Worm (Caenorhabditis elegans): ENCODE data around the gene bkip-1.

ce11 chrII:14118391-14118790, 17.3 kb downstream of the bkip-1 start:
- TF ChIP-seq ztf-11 (tag; optimal IDR thresholded peaks at IDR 0.05) (no peak), aha-1 (tag) (no peak), fkh-10 (GFP tag; optimal IDR thresholded peaks at IDR 0.05) (no peak), ceh-82 (tag; optimal IDR thresholded peaks at IDR 0.05) (no peak), jun-1 (tag; optimal IDR thresholded peaks at IDR 0.05) (no peak), ceh-20 (GFP tag; IDR thresholded peaks at IDR 0.05) (no peak), hmg-1.1 (GFP tag; IDR thresholded peaks at IDR 0.05) (no peak)

All from whole organism, L4 larva.